Worm (Caenorhabditis elegans): Measurements from ENCODE around the gene C26B2.7.

DNA sequence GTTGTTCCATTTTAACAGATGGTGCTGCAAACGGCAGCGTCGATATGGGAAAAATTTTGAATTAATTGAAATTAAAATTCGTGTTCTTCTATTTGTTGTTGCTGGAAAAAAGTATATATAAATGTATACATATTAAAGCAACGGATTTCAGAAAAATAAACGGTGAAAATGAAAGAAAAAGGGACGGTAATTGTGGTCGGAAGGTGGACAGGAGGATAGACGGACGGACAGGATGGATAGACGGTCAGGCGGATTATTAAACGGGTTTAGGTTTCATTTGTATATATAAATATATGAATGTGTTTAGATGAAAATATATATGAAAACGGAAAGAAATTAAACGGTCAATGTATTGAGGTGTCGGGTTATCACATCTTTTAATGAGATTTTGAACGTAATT lies 13.3 kb downstream of the C26B2.7 start, which contains the start of gene nhr-31:
- TF ChIP-seq hlh-1 (tag; optimal IDR thresholded peaks at IDR 0.05) (no peak), snpc-4 (tag; optimal IDR thresholded peaks at IDR 0.05) (no peak), unc-39 (tag; optimal IDR thresholded peaks at IDR 0.05) (no peak), nhr-12 (tag; optimal IDR thresholded peaks at IDR 0.05) (no peak), mab-5 (tag; optimal IDR thresholded peaks at IDR 0.05) (no peak), nhr-237 (tag; optimal IDR thresholded peaks at IDR 0.05) (no peak), unc-62 (GFP tag; optimal IDR thresholded peaks at IDR 0.05) (no peak), nhr-28 (tag; optimal IDR thresholded peaks at IDR 0.05) (no peak), nhr-76 (tag; optimal IDR thresholded peaks at IDR 0.05) (no peak), blmp-1 (tag; optimal IDR thresholded peaks at IDR 0.05) (no peak), drap-1 (GFP tag; optimal IDR thresholded peaks at IDR 0.05) (no peak), lin-13 (tag; optimal IDR thresholded peaks at IDR 0.05) (no peak), lsy-2 (tag; optimal IDR thresholded peaks at IDR 0.05) (no peak)
